Worm (Caenorhabditis elegans) whole organism, midembryonic: Measurements from ENCODE around the gene K08A2.2.

Source experiments
- T22C8.4 ChIP-seq: fragments of 200-800 bp; sonication (Bioruptor generic); IDR thresholded peaks from 2 replicates; pipeline ENCODE4 v1.3.6; 2022; ENCODE audit warnings: missing genetic modification characterization, missing compliant biosample characterization
- cog-1 ChIP-seq: sonication (generic microtip); optimal IDR thresholded peaks from 2 replicates; lab custom pipeline; 2016; ENCODE audit warnings: missing genetic modification characterization, missing compliant biosample characterization
- flt-1 ChIP-seq: fragments of 200-800 bp; sonication (Bioruptor generic); IDR thresholded peaks from 2 replicates; pipeline ENCODE4 v1.3.6; 2022; ENCODE audit warnings: missing genetic modification characterization, missing compliant biosample characterization
- klf-2 ChIP-seq: fragments of 200-800 bp; sonication (Bioruptor generic); conservative IDR thresholded peaks from 2 replicates; pipeline ENCODE4 v1.3.6; 2022; ENCODE audit warnings: missing genetic modification reagents, missing genetic modification characterization, missing compliant biosample characterization
- med-1 ChIP-seq: sonication (generic microtip); optimal IDR thresholded peaks from 2 replicates; lab custom pipeline; 2017; ENCODE audit warnings: missing genetic modification characterization, mild to moderate bottlenecking, missing compliant biosample characterization, antibody characterized with exemption, missing genetic modification reagents; ENCODE audit not compliant: insufficient read depth
- ref-1 ChIP-seq: fragments of 200-800 bp; sonication (Bioruptor generic); conservative IDR thresholded peaks from 2 replicates; pipeline ENCODE4 v1.3.6; 2022; ENCODE audit warnings: missing genetic modification reagents, missing genetic modification characterization, missing compliant biosample characterization
- tab-1 ChIP-seq: fragments of 200-800 bp; sonication (Bioruptor generic); IDR thresholded peaks from 2 replicates; pipeline ENCODE4 v1.3.6; 2022; ENCODE audit warnings: missing genetic modification characterization, missing compliant biosample characterization
- ztf-23 ChIP-seq: fragments of 200-800 bp; sonication (Bioruptor generic); IDR thresholded peaks from 2 replicates; pipeline ENCODE4 v1.3.6; 2022; ENCODE audit warnings: missing genetic modification reagents, missing genetic modification characterization, missing compliant biosample characterization
- ztf-29 ChIP-seq: fragments of 200-800 bp; sonication (Bioruptor generic); IDR thresholded peaks from 2 replicates; pipeline ENCODE4 v1.3.6; 2022; ENCODE audit warnings: missing genetic modification reagents, missing genetic modification characterization, missing compliant biosample characterization

K08A2.2 gene

ce11 chrII:2991555-2992083 lies at the start of gene K08A2.2:
Gene K08A2.2, plus strand, starts transcription at chrII:2991605.
- no peak for TF ChIP-seq klf-2
- no peak for TF ChIP-seq med-1

- TF ChIP-seq T22C8.4 (GFP tag; lab: Robert Waterston, UW) (no peak), cog-1 (tag; lab: Kevin White, UChicago) (no peak), ztf-23 (no peak), ref-1 (GFP tag; lab: Robert Waterston, UW) (no peak), klf-2 (no peak), med-1 (no peak), flt-1 (GFP tag; lab: Robert Waterston, UW) (no peak)
Measured at ce11 chrII:2943966-2944365, 47.4 kb upstream of the K08A2.2 start, which contains the start of the genes irld-50 and irld-49. Gene irld-50, minus strand, starts transcription at chrII:2944066. Gene irld-49, plus strand, starts transcription at chrII:2944176.

ce11 chrII:2946438-2946837 lies 45.0 kb upstream of the K08A2.2 start, which contains the start of gene srw-79:
Gene srw-79, plus strand, starts transcription at chrII:2946738.
- TF ChIP-seq flt-1 (GFP tag; lab: Robert Waterston, UW) (no peak), med-1 (no peak), ref-1 (GFP tag; lab: Robert Waterston, UW) (no peak), cog-1 (tag; lab: Kevin White, UChicago) (no peak), tab-1 (GFP tag; lab: Robert Waterston, UW) (no peak), ztf-29 (no peak), klf-2 (no peak), T22C8.4 (GFP tag; lab: Robert Waterston, UW) (no peak), ztf-23 (no peak)

- TF ChIP-seq flt-1 (GFP tag; lab: Robert Waterston, UW), result no peak
- TF ChIP-seq med-1, result no peak
- no peak for TF ChIP-seq T22C8.4 (GFP tag; lab: Robert Waterston, UW)
- no peak for TF ChIP-seq ztf-23
- TF ChIP-seq ztf-29, result no peak
- TF ChIP-seq tab-1 (GFP tag; lab: Robert Waterston, UW), result no peak
- TF ChIP-seq ref-1 (GFP tag; lab: Robert Waterston, UW), result no peak
- no peak for TF ChIP-seq cog-1 (tag; lab: Kevin White, UChicago)
- no peak for TF ChIP-seq klf-2
Measured at ce11 chrII:2948614-2949013, 42.8 kb upstream of the K08A2.2 start.

- TF ChIP-seq ztf-29 (no peak), klf-2 (no peak), med-1 (no peak), cog-1 (tag; lab: Kevin White, UChicago) (no peak), T22C8.4 (GFP tag; lab: Robert Waterston, UW) (no peak), ztf-23 (no peak), tab-1 (GFP tag; lab: Robert Waterston, UW) (no peak), ref-1 (GFP tag; lab: Robert Waterston, UW) (no peak), flt-1 (GFP tag; lab: Robert Waterston, UW) (no peak)
Measured at ce11 chrII:2952629-2953028, 38.8 kb upstream of the K08A2.2 start, which contains the start of gene irld-51. Gene irld-51, minus strand, starts transcription at chrII:2952729.

ce11 chrII:2955656-2956115 lies 35.7 kb upstream of the K08A2.2 start, which contains the start of gene irld-48:
Gene irld-48, plus strand, starts transcription at chrII:2956065.
- TF ChIP-seq med-1 (no peak), tab-1 (GFP tag; lab: Robert Waterston, UW) (no peak), klf-2 (no peak), cog-1 (tag; lab: Kevin White, UChicago) (no peak), T22C8.4 (GFP tag; lab: Robert Waterston, UW) (no peak), flt-1 (GFP tag; lab: Robert Waterston, UW) (no peak), ref-1 (GFP tag; lab: Robert Waterston, UW) (no peak), ztf-29 (no peak), ztf-23 (no peak)

- TF ChIP-seq med-1 (no peak), ztf-23 (no peak), ztf-29 (no peak), T22C8.4 (GFP tag; lab: Robert Waterston, UW) (no peak), ref-1 (GFP tag; lab: Robert Waterston, UW) (no peak), cog-1 (tag; lab: Kevin White, UChicago) (no peak), tab-1 (GFP tag; lab: Robert Waterston, UW) (no peak), klf-2 (no peak)
Measured at ce11 chrII:2958308-2958707, 33.1 kb upstream of the K08A2.2 start, which contains the start of gene srw-60. Gene srw-60, plus strand, starts transcription at chrII:2958608.

ce11 chrII:2962531-2963164 lies 28.8 kb upstream of the K08A2.2 start:
- TF ChIP-seq med-1, result no peak
- no peak for TF ChIP-seq cog-1 (tag; lab: Kevin White, UChicago)
- TF ChIP-seq flt-1 (GFP tag; lab: Robert Waterston, UW), result no peak
- TF ChIP-seq ztf-23, result no peak
- no peak for TF ChIP-seq ztf-29
- no peak for TF ChIP-seq ref-1 (GFP tag; lab: Robert Waterston, UW)
- no peak for TF ChIP-seq tab-1 (GFP tag; lab: Robert Waterston, UW)
- TF ChIP-seq T22C8.4 (GFP tag; lab: Robert Waterston, UW), result no peak
- no peak for TF ChIP-seq klf-2

ce11 chrII:2963619-2964018 lies 27.8 kb upstream of the K08A2.2 start:
- TF ChIP-seq tab-1 (GFP tag; lab: Robert Waterston, UW), result no peak
- TF ChIP-seq ref-1 (GFP tag; lab: Robert Waterston, UW), result no peak
- TF ChIP-seq ztf-29, result no peak
- no peak for TF ChIP-seq klf-2
- no peak for TF ChIP-seq ztf-23
- no peak for TF ChIP-seq T22C8.4 (GFP tag; lab: Robert Waterston, UW)
- no peak for TF ChIP-seq flt-1 (GFP tag; lab: Robert Waterston, UW)
